Worm (Caenorhabditis elegans) whole organism, late embryonic: ENCODE results near the gene egl-27.

ENCODE experiments used
- K02D7.2 ChIP-seq: sonication (generic microtip); optimal IDR thresholded peaks from 2 replicates; lab custom pipeline; 2017; ENCODE audit warnings: mild to moderate bottlenecking, missing genetic modification characterization, missing compliant biosample characterization
- ahr-1 ChIP-seq: sonication (generic microtip); optimal IDR thresholded peaks from 2 replicates; lab custom pipeline; 2016; ENCODE audit warnings: missing genetic modification characterization, missing compliant biosample characterization
- ceh-19 ChIP-seq: fragments of 200-800 bp; sonication (Bioruptor generic); optimal IDR thresholded peaks from 2 replicates; lab custom pipeline; 2018; ENCODE audit warnings: mild to moderate bottlenecking, missing genetic modification characterization, missing compliant biosample characterization
- ceh-2 ChIP-seq: sonication (generic microtip); optimal IDR thresholded peaks from 2 replicates; lab custom pipeline; 2016; ENCODE audit warnings: missing genotype, missing genetic modification characterization, missing compliant biosample characterization
- ceh-31 ChIP-seq: sonication (generic microtip); optimal IDR thresholded peaks from 2 replicates; lab custom pipeline; 2016; ENCODE audit warnings: missing genetic modification characterization, missing compliant biosample characterization
- ceh-34 ChIP-seq: sonication (generic microtip); optimal IDR thresholded peaks from 2 replicates; lab custom pipeline; 2016; ENCODE audit warnings: mild to moderate bottlenecking, missing genetic modification characterization, missing compliant biosample characterization
- ceh-45 ChIP-seq: fragments of 200-800 bp; sonication (Bioruptor generic); IDR thresholded peaks from 2 replicates; pipeline ENCODE4 v1.3.6; 2022; ENCODE audit warnings: missing genetic modification reagents, missing genetic modification characterization, missing compliant biosample characterization
- dmd-4 ChIP-seq: sonication (generic microtip); optimal IDR thresholded peaks from 2 replicates; lab custom pipeline; 2016; ENCODE audit warnings: borderline replicate concordance, missing genetic modification characterization, missing compliant biosample characterization
- dve-1 ChIP-seq: sonication (generic microtip); optimal IDR thresholded peaks from 2 replicates; lab custom pipeline; 2017; ENCODE audit warnings: antibody characterized with exemption, mild to moderate bottlenecking, missing genetic modification characterization, missing compliant biosample characterization
- elt-2 ChIP-seq: sonication (generic microtip); optimal IDR thresholded peaks from 2 replicates; lab custom pipeline; 2016; ENCODE audit warnings: missing genetic modification reagents, missing genetic modification characterization, missing compliant biosample characterization
- fax-1 ChIP-seq: sonication (generic microtip); optimal IDR thresholded peaks from 2 replicates; lab custom pipeline; 2016; ENCODE audit warnings: missing genotype, missing genetic modification characterization, missing compliant biosample characterization
- gmeb-2 ChIP-seq: sonication (generic microtip); optimal IDR thresholded peaks from 2 replicates; lab custom pipeline; 2016; ENCODE audit warnings: missing genetic modification characterization, inconsistent platforms, missing compliant biosample characterization
- hlh-30 ChIP-seq: sonication (generic microtip); optimal IDR thresholded peaks from 2 replicates; lab custom pipeline; 2017; ENCODE audit warnings: antibody characterized with exemption, missing genetic modification characterization, missing compliant biosample characterization; ENCODE audit not compliant: insufficient read depth
- hlh-8 ChIP-seq: sonication (generic microtip); optimal IDR thresholded peaks from 2 replicates; lab custom pipeline; 2016; ENCODE audit warnings: missing genotype, missing genetic modification characterization, missing compliant biosample characterization
- lin-11 ChIP-seq: fragments of 200-800 bp; sonication (Bioruptor generic); optimal IDR thresholded peaks from 2 replicates; lab custom pipeline; 2018; ENCODE audit warnings: mild to moderate bottlenecking, missing genetic modification characterization, missing compliant biosample characterization
- nfya-1 ChIP-seq: sonication (generic microtip); optimal IDR thresholded peaks from 2 replicates; lab custom pipeline; 2017; ENCODE audit warnings: missing genetic modification characterization, mild to moderate bottlenecking, missing compliant biosample characterization, antibody characterized with exemption, moderate library complexity
- nhr-232 ChIP-seq: sonication (generic microtip); optimal IDR thresholded peaks from 2 replicates; lab custom pipeline; 2016; ENCODE audit warnings: missing genetic modification characterization, missing compliant biosample characterization
- npax-4 ChIP-seq: sonication (generic microtip); optimal IDR thresholded peaks from 2 replicates; lab custom pipeline; 2016; ENCODE audit warnings: missing genetic modification characterization, missing compliant biosample characterization
- odd-2 ChIP-seq: sonication (generic microtip); optimal IDR thresholded peaks from 2 replicates; lab custom pipeline; 2017; ENCODE audit warnings: antibody characterized with exemption, mild to moderate bottlenecking, missing genetic modification characterization, missing compliant biosample characterization
- pag-3 ChIP-seq: sonication (generic microtip); optimal IDR thresholded peaks from 2 replicates; lab custom pipeline; 2016; ENCODE audit warnings: missing compliant biosample characterization, missing genetic modification characterization, borderline replicate concordance
- pha-4 ChIP-seq: fragments of 150-350 bp; optimal IDR thresholded peaks from 2 replicates; lab custom pipeline; 2018; ENCODE audit warnings: missing biosample characterization, missing genetic modification reagents, missing genetic modification characterization
- rnt-1 ChIP-seq: sonication (generic microtip); optimal IDR thresholded peaks from 2 replicates; lab custom pipeline; 2016; ENCODE audit warnings: missing genetic modification characterization, missing compliant biosample characterization
- sdc-2 ChIP-seq: sonication (generic microtip); optimal IDR thresholded peaks from 2 replicates; lab custom pipeline; 2016; ENCODE audit warnings: missing genotype, missing genetic modification characterization, missing compliant biosample characterization
- syd-9 ChIP-seq: sonication (generic microtip); optimal IDR thresholded peaks from 2 replicates; lab custom pipeline; 2016; ENCODE audit warnings: mild to moderate bottlenecking, missing genetic modification characterization, moderate library complexity, missing compliant biosample characterization
- tbx-2 ChIP-seq: sonication (generic microtip); optimal IDR thresholded peaks from 2 replicates; lab custom pipeline; 2016; ENCODE audit warnings: missing genetic modification characterization, missing compliant biosample characterization
- tbx-7 ChIP-seq: sonication (generic microtip); optimal IDR thresholded peaks from 2 replicates; lab custom pipeline; 2016; ENCODE audit warnings: missing genotype, missing genetic modification characterization, missing compliant biosample characterization
- unc-42 ChIP-seq: sonication (generic microtip); optimal IDR thresholded peaks from 2 replicates; lab custom pipeline; 2016; ENCODE audit warnings: missing genotype, missing genetic modification characterization, missing compliant biosample characterization
- unc-55 ChIP-seq: sonication (generic microtip); optimal IDR thresholded peaks from 2 replicates; lab custom pipeline; 2017; ENCODE audit warnings: missing biosample characterization, missing genetic modification reagents, missing genetic modification characterization
- unc-86 ChIP-seq: sonication (generic microtip); optimal IDR thresholded peaks from 2 replicates; lab custom pipeline; 2016; ENCODE audit warnings: missing genetic modification characterization, missing compliant biosample characterization
- ztf-16 ChIP-seq: sonication (generic microtip); optimal IDR thresholded peaks from 2 replicates; lab custom pipeline; 2017; ENCODE audit warnings: missing genetic modification characterization, missing compliant biosample characterization

The egl-27 gene

ce11 chrII:6827388-6827787, 7.4 kb upstream of the egl-27 start (continued):
- no peak for TF ChIP-seq K02D7.2
- no peak for TF ChIP-seq ceh-45 (GFP tag; lab: Robert Waterston, UW)
- peak; percentile 77 for TF ChIP-seq rnt-1
- no peak for TF ChIP-seq odd-2 (tag; lab: Kevin White, UChicago)
- TF ChIP-seq fax-1 (tag; lab: Kevin White, UChicago): no peak
- TF ChIP-seq tbx-7: no peak
- no peak for TF ChIP-seq pag-3 (tag; lab: Kevin White, UChicago)
- no peak for TF ChIP-seq dve-1

- TF ChIP-seq hlh-30 (no peak), ceh-2 (tag; lab: Kevin White, UChicago) (peak; percentile 19), ceh-34 (tag; lab: Kevin White, UChicago) (peak; percentile 53), tbx-7 (no peak), nfya-1 (tag; lab: Kevin White, UChicago) (no peak), dmd-4 (tag; lab: Kevin White, UChicago) (peak; percentile 21), unc-42 (tag; lab: Kevin White, UChicago) (peak; percentile 91), sdc-2 (tag; lab: Kevin White, UChicago) (no peak), syd-9 (peak; percentile 10), ceh-31 (tag; lab: Kevin White, UChicago) (peak; percentile 72), ceh-19 (GFP tag; lab: Kevin White, UChicago) (peak; percentile 9), ztf-16 (tag; lab: Kevin White, UChicago) (no peak)
- TF ChIP-seq, all 69 proteins: peak for 7
These were observed 6.5 kb upstream of the egl-27 start for ce11 chrII:6828073-6828900.

- TF ChIP-seq nfya-1 (tag; lab: Kevin White, UChicago): peak; percentile 67
- peak; percentile 17 for TF ChIP-seq rnt-1
- TF ChIP-seq sdc-2 (tag; lab: Kevin White, UChicago): no peak
- no peak for TF ChIP-seq gmeb-2
- TF ChIP-seq hlh-30: peak; percentile 8
- TF ChIP-seq nhr-232: no peak
- TF ChIP-seq tbx-2 (tag; lab: Kevin White, UChicago): peak; percentile 30
- TF ChIP-seq hlh-8 (tag; lab: Kevin White, UChicago): no peak
- no peak for TF ChIP-seq unc-55 (GFP tag; lab: Kevin White, UChicago)
- TF ChIP-seq elt-2 (tag; lab: Kevin White, UChicago): no peak
These were observed 5.7 kb upstream of the egl-27 start for ce11 chrII:6829108-6829507.

ce11 chrII:6830012-6830411, 4.8 kb upstream of the egl-27 start:
- TF ChIP-seq pha-4 (tag; lab: Kevin White, UChicago) (no peak), sdc-2 (tag; lab: Kevin White, UChicago) (no peak), hlh-8 (tag; lab: Kevin White, UChicago) (no peak), lin-11 (tag; lab: Kevin White, UChicago) (no peak), unc-55 (GFP tag; lab: Kevin White, UChicago) (peak; percentile 28), elt-2 (tag; lab: Kevin White, UChicago) (peak; percentile 32)

ce11 chrII:6830923-6831322, 3.9 kb upstream of the egl-27 start:
- TF ChIP-seq npax-4 (tag; lab: Kevin White, UChicago) (no peak), lin-11 (tag; lab: Kevin White, UChicago) (no peak), sdc-2 (tag; lab: Kevin White, UChicago) (peak; percentile 15), ahr-1 (tag; lab: Kevin White, UChicago) (no peak), unc-86 (tag; lab: Kevin White, UChicago) (no peak), tbx-2 (tag; lab: Kevin White, UChicago) (peak; percentile 15)
